Fruit fly (Drosophila melanogaster): ENCODE data around the gene smal.

The smal gene

DNA sequence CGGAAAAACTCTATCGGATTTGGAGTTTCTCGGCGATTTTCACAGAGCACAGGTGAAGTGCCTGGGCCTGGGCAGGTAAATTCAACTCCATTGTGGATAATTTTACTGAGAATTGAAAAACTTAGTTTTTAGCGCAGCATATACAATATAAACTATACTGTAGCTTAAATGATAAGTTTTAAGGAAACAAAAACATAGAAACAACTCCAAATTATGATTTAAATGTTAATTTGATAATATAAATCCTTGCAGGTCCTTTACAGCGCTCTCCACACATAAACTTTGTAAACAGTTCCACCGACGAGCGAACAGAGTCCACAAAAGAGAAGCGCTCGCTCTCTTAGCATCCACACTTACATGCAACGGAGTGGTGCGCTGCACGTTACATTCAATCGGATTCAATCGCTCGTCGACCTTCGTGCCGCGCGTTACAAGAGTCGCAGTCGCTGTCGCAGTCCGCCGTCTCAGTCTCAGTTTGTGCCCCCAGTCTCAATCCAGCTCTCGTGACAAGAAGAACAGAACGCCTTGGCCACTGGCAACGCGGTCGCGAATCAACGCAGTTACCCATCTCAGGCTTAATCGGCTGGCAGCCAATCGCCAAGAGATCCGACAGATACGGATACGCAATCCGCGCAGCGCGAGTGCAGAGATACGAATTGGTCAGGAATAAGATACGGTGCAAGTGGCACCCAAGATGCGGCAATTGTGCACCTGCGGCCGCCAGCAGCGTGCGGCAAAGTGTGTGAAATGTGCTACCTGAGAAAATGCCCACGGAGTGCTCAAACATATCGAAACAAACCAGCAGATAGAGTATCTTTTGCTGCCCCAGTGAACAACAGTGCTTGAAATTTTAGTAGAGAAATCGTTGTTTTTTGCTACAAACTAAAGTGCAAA, at the start of gene smal:
Gene smal, plus strand, starts transcription at position 394 of the 894 bp plus-strand sequence.
- no peak for TF ChIP-seq insv (optimal IDR thresholded peaks at IDR 0.05)
- no peak for TF ChIP-seq Myc (optimal IDR thresholded peaks at IDR 0.05)
- no peak for TF ChIP-seq h (optimal IDR thresholded peaks at IDR 0.05)
- no peak for TF ChIP-seq ttk (optimal IDR thresholded peaks at IDR 0.05)
- TF ChIP-seq psq (optimal IDR thresholded peaks at IDR 0.05), result no peak
- no peak for TF ChIP-seq Sin3A (optimal IDR thresholded peaks at IDR 0.05)

DNA sequence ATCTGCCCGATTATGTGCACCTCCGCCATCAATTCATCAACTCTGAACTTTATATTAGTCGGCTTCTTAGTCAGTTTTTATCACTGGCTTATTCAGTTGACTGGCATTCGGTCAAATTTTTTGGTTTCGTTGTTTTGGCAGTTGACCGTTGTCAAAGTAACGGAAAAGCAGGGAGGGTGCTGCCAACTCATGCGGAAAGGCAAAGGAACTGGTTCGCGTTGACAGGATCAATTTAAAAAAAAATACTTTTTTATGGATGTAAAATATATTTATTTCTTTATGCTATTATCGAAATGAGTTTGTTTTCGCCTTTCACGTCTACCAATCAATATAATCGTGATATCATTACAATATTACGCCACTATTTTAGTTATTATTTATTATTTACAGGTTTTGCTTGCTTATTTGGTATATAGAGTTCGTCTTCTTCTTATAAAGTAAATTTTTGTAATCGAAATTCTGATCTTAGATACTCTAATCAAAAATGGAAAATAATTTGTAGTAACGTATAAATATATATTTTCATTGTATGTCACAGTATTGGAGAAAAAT, 48.3 kb upstream of the smal start, which contains the start of the genes B9d2, tctn and CG9222:
Gene B9d2, minus strand, starts transcription at position 130 of the 552 bp plus-strand sequence.
Gene tctn, minus strand, starts transcription at position 130 of the 552 bp plus-strand sequence.
Gene CG9222, plus strand, starts transcription at position 502 of the 552 bp plus-strand sequence.
- TF ChIP-seq Myc (optimal IDR thresholded peaks at IDR 0.05) (no peak), h (optimal IDR thresholded peaks at IDR 0.05) (no peak), psq (optimal IDR thresholded peaks at IDR 0.05) (no peak), ttk (optimal IDR thresholded peaks at IDR 0.05) (no peak), insv (optimal IDR thresholded peaks at IDR 0.05) (no peak), Sin3A (optimal IDR thresholded peaks at IDR 0.05) (no peak)

DNA sequence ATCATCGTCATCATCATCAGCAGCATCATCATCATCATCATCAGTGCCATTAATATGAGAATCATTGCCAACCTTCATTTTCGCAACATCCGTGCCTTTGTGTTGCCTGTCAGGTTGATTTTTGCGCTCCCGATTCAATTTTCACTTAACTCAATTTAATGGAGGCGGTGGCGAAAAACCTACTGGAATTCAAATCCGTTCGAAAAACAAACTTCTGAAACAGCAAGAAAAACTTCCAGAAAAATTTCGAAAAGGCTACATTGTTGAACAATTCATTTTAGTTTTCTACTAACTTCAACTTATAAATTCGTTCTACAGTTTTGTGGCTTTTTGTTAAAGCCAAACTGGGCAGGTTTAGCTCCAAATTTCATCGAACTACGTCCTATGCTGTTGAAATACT, 39.9 kb upstream of the smal start, which contains the start of gene CG13991:
Gene CG13991, plus strand, starts transcription at position 301 of the 400 bp plus-strand sequence.
- TF ChIP-seq psq (optimal IDR thresholded peaks at IDR 0.05), result no peak
- TF ChIP-seq insv (optimal IDR thresholded peaks at IDR 0.05), result no peak
- TF ChIP-seq ttk (optimal IDR thresholded peaks at IDR 0.05), result no peak
- TF ChIP-seq h (optimal IDR thresholded peaks at IDR 0.05), result no peak
- TF ChIP-seq Myc (optimal IDR thresholded peaks at IDR 0.05), result no peak

DNA sequence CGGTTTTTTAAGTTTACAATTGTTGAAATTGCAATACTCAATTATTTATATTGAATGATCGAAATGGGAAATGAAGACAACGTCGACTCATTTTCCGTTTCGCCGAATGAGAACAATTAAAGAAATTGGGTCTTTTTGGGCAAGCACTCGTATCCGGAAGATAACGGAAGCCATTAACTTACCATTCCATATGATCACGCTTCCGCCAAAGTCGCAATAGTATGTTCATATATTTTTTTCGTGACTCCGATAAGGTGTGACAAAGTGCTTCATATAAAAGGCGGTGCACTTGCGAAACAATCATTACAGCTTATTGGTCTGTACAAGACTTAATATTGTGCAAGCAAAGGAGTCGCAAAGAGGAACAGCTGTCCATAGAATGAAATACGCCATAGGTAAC, 27.3 kb upstream of the smal start, which contains the start of gene Muc26B:
Gene Muc26B, plus strand, starts transcription at position 301 of the 400 bp plus-strand sequence.
- TF ChIP-seq Myc (optimal IDR thresholded peaks at IDR 0.05) (no peak), psq (optimal IDR thresholded peaks at IDR 0.05) (no peak), ttk (optimal IDR thresholded peaks at IDR 0.05) (no peak), h (optimal IDR thresholded peaks at IDR 0.05) (no peak), insv (optimal IDR thresholded peaks at IDR 0.05) (no peak), Sin3A (optimal IDR thresholded peaks at IDR 0.05) (no peak)

DNA sequence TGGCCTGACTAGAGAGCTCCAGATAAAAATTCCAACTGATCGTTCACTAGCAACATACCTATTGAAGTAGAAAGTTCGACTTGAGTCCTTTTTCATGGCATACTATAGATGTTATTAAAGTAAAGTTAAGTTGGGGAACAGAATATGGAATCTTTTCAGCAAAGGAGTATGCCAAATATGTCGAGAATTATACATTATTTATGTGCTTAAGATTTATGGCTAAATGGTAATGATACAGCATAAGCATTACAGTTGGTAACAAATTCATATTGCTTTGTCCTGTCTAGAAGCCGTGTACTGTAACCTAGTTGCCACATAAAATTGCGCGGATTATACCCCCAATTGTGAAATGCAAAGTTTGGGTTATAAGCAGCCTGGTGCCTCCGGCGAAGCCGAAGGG, 23.9 kb upstream of the smal start, which contains the start of gene CG31639:
Gene CG31639, minus strand, starts transcription at position 101 of the 400 bp plus-strand sequence.
- no peak for TF ChIP-seq insv (optimal IDR thresholded peaks at IDR 0.05)
- TF ChIP-seq Myc (optimal IDR thresholded peaks at IDR 0.05), result no peak
- TF ChIP-seq h (optimal IDR thresholded peaks at IDR 0.05), result no peak
- no peak for TF ChIP-seq ttk (optimal IDR thresholded peaks at IDR 0.05)
- TF ChIP-seq Sin3A (optimal IDR thresholded peaks at IDR 0.05), result no peak
- TF ChIP-seq psq (optimal IDR thresholded peaks at IDR 0.05), result no peak

DNA sequence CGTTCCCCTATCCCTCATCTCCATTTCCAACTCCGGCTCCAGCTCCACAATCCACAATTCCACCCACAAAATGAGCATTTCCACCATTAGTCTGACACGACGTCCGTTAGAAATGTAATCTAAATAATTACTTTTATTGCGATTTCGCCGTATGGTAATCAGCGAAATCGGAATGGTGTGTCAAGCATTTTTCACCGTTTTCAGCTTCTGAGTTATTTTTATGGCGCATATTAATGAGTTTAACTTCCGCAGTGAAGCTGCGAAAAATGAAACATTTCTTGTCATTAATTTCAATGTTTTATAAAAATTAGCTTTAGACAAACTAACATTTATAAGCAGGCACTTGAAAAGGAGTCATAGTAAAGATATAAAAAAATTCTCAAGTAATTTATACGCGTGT, 18.8 kb upstream of the smal start, which contains the start of gene CG13989:
Gene CG13989, plus strand, starts transcription at position 301 of the 400 bp plus-strand sequence.
- TF ChIP-seq h (optimal IDR thresholded peaks at IDR 0.05) (no peak), Sin3A (optimal IDR thresholded peaks at IDR 0.05) (no peak), ttk (optimal IDR thresholded peaks at IDR 0.05) (no peak), Myc (optimal IDR thresholded peaks at IDR 0.05) (no peak), psq (optimal IDR thresholded peaks at IDR 0.05) (no peak), insv (optimal IDR thresholded peaks at IDR 0.05) (no peak)

DNA sequence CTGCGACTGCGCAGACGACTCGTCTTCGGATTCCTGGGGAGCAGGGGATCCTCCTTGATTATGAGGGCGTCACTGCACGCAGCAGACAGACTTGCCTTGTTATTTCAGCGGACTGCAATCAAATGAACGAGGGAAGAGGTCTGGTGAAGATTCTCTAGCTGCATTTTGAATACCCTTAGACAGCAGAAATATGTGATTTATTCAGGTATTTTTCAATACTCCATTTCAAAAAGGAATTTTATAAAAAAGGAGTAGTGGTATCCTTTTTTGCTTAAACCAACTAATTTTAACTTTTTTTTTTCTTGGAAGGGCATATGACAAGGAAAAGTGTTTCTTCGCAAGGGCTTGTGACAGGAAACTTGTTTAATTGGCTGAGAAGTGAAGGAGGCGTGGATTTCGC, 13.2 kb upstream of the smal start:
- TF ChIP-seq ttk (optimal IDR thresholded peaks at IDR 0.05), result no peak
- no peak for TF ChIP-seq psq (optimal IDR thresholded peaks at IDR 0.05)
- no peak for TF ChIP-seq h (optimal IDR thresholded peaks at IDR 0.05)
- no peak for TF ChIP-seq Myc (optimal IDR thresholded peaks at IDR 0.05)
- TF ChIP-seq insv (optimal IDR thresholded peaks at IDR 0.05), result no peak
- no peak for TF ChIP-seq Sin3A (optimal IDR thresholded peaks at IDR 0.05)

DNA sequence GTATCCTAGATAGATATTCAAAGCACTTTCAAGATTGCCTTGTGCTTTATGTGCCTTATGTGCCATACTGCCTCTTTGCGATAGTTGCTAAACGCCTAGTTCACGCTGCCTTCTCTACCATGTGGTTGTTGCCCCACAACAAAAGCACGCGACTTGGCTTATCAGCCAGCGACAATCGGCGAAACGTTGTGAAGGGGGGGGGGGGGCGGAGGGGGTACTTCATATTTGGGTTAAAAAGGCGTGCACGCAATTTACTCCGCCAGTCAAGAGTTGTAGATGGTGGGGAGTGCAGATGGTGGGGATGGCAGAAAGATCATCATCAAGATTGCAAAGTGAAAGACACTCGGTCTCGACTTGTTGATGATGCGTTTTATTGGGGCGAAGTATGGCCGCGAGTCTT, 9.8 kb upstream of the smal start:
- TF ChIP-seq ttk (optimal IDR thresholded peaks at IDR 0.05) (no peak), insv (optimal IDR thresholded peaks at IDR 0.05) (no peak), Myc (optimal IDR thresholded peaks at IDR 0.05) (no peak), psq (optimal IDR thresholded peaks at IDR 0.05) (no peak), h (optimal IDR thresholded peaks at IDR 0.05) (no peak), Sin3A (optimal IDR thresholded peaks at IDR 0.05) (no peak)

DNA sequence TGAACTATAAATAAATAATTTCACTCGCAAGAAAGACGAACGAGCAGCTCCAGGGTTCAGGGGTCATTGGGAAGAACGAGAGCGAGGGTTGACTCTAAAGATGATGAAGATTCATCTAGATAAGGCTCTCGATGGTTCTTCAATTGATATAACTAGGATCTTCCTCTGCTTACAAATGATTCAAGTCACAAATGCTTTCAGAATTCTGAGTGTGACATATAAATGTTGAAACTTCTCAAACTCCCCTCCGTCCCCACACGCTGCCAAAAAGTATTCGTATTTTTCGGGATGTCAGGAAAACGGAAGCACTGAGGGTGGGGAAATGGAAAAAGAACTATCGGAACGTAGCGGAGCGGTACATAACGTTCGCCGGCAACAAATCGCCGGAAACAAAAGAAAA, 7.8 kb upstream of the smal start:
- TF ChIP-seq psq (optimal IDR thresholded peaks at IDR 0.05), result no peak
- no peak for TF ChIP-seq ttk (optimal IDR thresholded peaks at IDR 0.05)
- TF ChIP-seq Myc (optimal IDR thresholded peaks at IDR 0.05), result no peak
- no peak for TF ChIP-seq Sin3A (optimal IDR thresholded peaks at IDR 0.05)
- no peak for TF ChIP-seq insv (optimal IDR thresholded peaks at IDR 0.05)
- no peak for TF ChIP-seq h (optimal IDR thresholded peaks at IDR 0.05)

DNA sequence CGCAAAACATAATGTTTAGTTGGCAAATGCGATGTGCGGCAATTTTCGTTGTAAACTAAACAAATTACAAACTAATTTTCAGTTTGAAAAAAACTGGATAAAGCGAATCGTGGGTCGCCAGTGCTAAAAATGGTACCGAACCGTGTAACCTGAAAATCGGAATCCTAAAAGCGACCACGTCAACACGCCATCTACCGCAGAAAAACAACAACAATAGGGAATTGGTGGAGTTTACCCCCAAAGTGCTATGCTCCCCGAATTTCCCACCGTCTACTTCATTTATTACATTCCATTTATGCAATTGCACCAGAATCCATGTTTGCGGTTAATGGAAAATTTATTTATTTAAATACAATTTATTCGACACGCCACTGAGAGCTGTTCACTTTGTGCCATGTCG, 5.9 kb upstream of the smal start:
- TF ChIP-seq psq (optimal IDR thresholded peaks at IDR 0.05), result no peak
- no peak for TF ChIP-seq Myc (optimal IDR thresholded peaks at IDR 0.05)
- no peak for TF ChIP-seq Sin3A (optimal IDR thresholded peaks at IDR 0.05)
- TF ChIP-seq ttk (optimal IDR thresholded peaks at IDR 0.05), result no peak
- no peak for TF ChIP-seq h (optimal IDR thresholded peaks at IDR 0.05)
- TF ChIP-seq insv (optimal IDR thresholded peaks at IDR 0.05), result no peak

DNA sequence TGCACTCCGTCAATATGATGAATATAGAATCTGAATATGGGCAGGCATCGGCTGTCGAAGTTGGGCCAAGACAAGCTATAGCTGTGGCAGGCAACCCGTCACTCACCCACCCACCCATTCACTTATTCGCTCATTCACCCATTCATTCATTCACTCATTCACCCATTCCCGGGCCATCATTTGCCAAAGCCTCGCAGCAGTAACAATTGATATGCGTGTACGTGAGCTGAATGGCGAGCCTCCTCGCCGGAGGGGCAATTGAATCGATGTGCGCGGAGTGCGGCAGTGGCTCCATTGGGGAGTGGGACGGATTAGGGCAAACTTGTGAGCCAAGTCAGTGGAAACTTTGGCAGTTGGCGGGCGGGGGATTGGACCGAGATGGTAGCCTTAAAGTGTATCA, 2.5 kb upstream of the smal start:
- TF ChIP-seq insv (optimal IDR thresholded peaks at IDR 0.05) (no peak), Myc (optimal IDR thresholded peaks at IDR 0.05) (no peak), Sin3A (optimal IDR thresholded peaks at IDR 0.05) (no peak)

DNA sequence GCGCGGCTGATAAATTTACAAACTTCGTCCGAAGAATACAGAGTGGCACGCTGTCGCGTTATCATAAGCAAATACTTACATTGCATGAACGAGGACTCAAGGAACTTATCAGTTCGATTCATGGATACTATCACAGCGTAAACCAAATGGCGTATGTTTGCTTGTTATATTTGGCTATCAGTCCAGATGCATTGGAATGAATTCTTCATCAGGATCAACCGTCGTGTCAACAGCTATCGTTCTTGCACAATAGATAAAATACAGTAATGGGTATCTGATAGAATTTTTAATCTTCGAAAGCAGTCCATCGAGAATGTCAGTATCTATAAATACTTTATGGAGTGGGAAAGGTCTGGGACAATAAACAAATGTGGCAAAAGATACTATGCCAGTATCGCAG, 1.8 kb upstream of the smal start:
- TF ChIP-seq Myc (optimal IDR thresholded peaks at IDR 0.05) (no peak), insv (optimal IDR thresholded peaks at IDR 0.05) (no peak), psq (optimal IDR thresholded peaks at IDR 0.05) (no peak), Sin3A (optimal IDR thresholded peaks at IDR 0.05) (no peak), ttk (optimal IDR thresholded peaks at IDR 0.05) (no peak), h (optimal IDR thresholded peaks at IDR 0.05) (no peak)

All from Kc167 (cell line).